Fruit fly (Drosophila melanogaster) whole organism, embryonic: Measurements from ENCODE around the gene CG7556.
A peak's percentile ranks its signal among the peaks of the same experiment; 100 is the strongest.

Source experiments
- Abd-B ChIP-seq: fragments of 200-800 bp; sonication (Bioruptor generic); optimal IDR thresholded peaks from 2 replicates; lab custom pipeline; 2018; ENCODE audit warnings: missing biosample characterization, mild to moderate bottlenecking, missing genetic modification characterization, moderate library complexity
- Awh ChIP-seq: fragments of 200-800 bp; sonication (Bioruptor generic); IDR thresholded peaks from 2 replicates; pipeline ENCODE4, ENCODE4 v1.3.6; 2022; ENCODE audit warnings: missing biosample characterization, missing genetic modification characterization
- CG10147 ChIP-seq: fragments of 200-800 bp; sonication (Bioruptor generic); optimal IDR thresholded peaks from 2 replicates; lab custom pipeline; 2019; ENCODE audit warnings: missing biosample characterization, mild to moderate bottlenecking, missing genetic modification characterization, moderate library complexity
- CG11504 ChIP-seq: fragments of 200-800 bp; sonication (Bioruptor generic); optimal IDR thresholded peaks from 3 replicates; lab custom pipeline; 2019; ENCODE audit warnings: missing biosample characterization, mild to moderate bottlenecking, missing genetic modification characterization, moderate library complexity
- CG12104 ChIP-seq: fragments of 200-800 bp; sonication (Bioruptor generic); optimal IDR thresholded peaks from 3 replicates; lab custom pipeline; 2016; ENCODE audit warnings: missing biosample characterization, missing genetic modification characterization
- CG12659 ChIP-seq: fragments of 200-800 bp; sonication (Bioruptor generic); optimal IDR thresholded peaks from 3 replicates; lab custom pipeline; 2017; ENCODE audit warnings: mild to moderate bottlenecking, missing biosample characterization, missing genetic modification reagents, missing genetic modification characterization
- CG13123 ChIP-seq: fragments of 200-800 bp; sonication (Bioruptor generic); optimal IDR thresholded peaks from 2 replicates; lab custom pipeline; 2016; ENCODE audit warnings: missing biosample characterization, missing genetic modification characterization
- CG13775 ChIP-seq: fragments of 200-800 bp; sonication (Bioruptor generic); optimal IDR thresholded peaks from 3 replicates; lab custom pipeline; 2017; ENCODE audit warnings: missing biosample characterization, mild to moderate bottlenecking, missing genetic modification characterization
- CG13894 ChIP-seq: fragments of 200-800 bp; sonication (Bioruptor generic); optimal IDR thresholded peaks from 3 replicates; lab custom pipeline; 2018; ENCODE audit warnings: missing biosample characterization, mild to moderate bottlenecking, missing genetic modification characterization, moderate library complexity
- CG1603 ChIP-seq: fragments of 200-800 bp; sonication (Bioruptor generic); optimal IDR thresholded peaks from 2 replicates; lab custom pipeline; 2019; ENCODE audit warnings: missing biosample characterization, mild to moderate bottlenecking, missing genetic modification characterization, moderate library complexity
- CG18011 ChIP-seq: fragments of 200-800 bp; sonication (Bioruptor generic); optimal IDR thresholded peaks from 2 replicates; lab custom pipeline; 2017; ENCODE audit warnings: missing biosample characterization, missing genetic modification characterization, mild to moderate bottlenecking, moderate library complexity, missing genotype
- CG30403 ChIP-seq: fragments of 200-800 bp; sonication (Bioruptor generic); optimal IDR thresholded peaks from 3 replicates; lab custom pipeline; 2016; ENCODE audit warnings: missing biosample characterization, missing genetic modification characterization
- CG31388 ChIP-seq: fragments of 200-800 bp; sonication (Bioruptor generic); optimal IDR thresholded peaks from 2 replicates; lab custom pipeline; 2016; ENCODE audit warnings: missing biosample characterization, missing genetic modification characterization
- CG31441 ChIP-seq: fragments of 200-800 bp; sonication (Bioruptor generic); IDR thresholded peaks from 2 replicates; pipeline ENCODE4 v1.3.6; 2022; ENCODE audit warnings: missing biosample characterization, missing genetic modification characterization
- CG3281 ChIP-seq: fragments of 200-800 bp; sonication (Bioruptor generic); optimal IDR thresholded peaks from 3 replicates; lab custom pipeline; 2017; ENCODE audit warnings: missing biosample characterization, mild to moderate bottlenecking, missing genetic modification characterization
- CG34422 ChIP-seq: fragments of 200-800 bp; sonication (Bioruptor generic); IDR thresholded peaks from 3 replicates; pipeline ENCODE4 v1.3.6; 2022; ENCODE audit warnings: missing biosample characterization, missing genetic modification characterization
- CG4424 ChIP-seq: fragments of 200-800 bp; sonication (Bioruptor generic); optimal IDR thresholded peaks from 3 replicates; lab custom pipeline; 2016; ENCODE audit warnings: missing biosample characterization, missing genetic modification characterization
- CG4820 ChIP-seq: fragments of 200-800 bp; sonication (Bioruptor generic); optimal IDR thresholded peaks from 3 replicates; lab custom pipeline; 2016; ENCODE audit warnings: missing biosample characterization, missing genetic modification characterization
- CG8281 ChIP-seq: fragments of 200-800 bp; sonication (Bioruptor generic); optimal IDR thresholded peaks from 2 replicates; lab custom pipeline; 2018; ENCODE audit warnings: missing biosample characterization, mild to moderate bottlenecking, missing genetic modification characterization, moderate library complexity
- CkIIα-i1 ChIP-seq: fragments of 200-800 bp; sonication (Bioruptor generic); IDR thresholded peaks from 2 replicates; pipeline ENCODE4 v1.3.6; 2022; ENCODE audit warnings: missing biosample characterization, missing genetic modification characterization
- D19A ChIP-seq: fragments of 200-800 bp; optimal IDR thresholded peaks from 3 replicates; lab custom pipeline; 2019; ENCODE audit warnings: missing biosample characterization, mild to moderate bottlenecking, missing genetic modification characterization, moderate library complexity
- D19B ChIP-seq: fragments of 200-800 bp; sonication (Bioruptor generic); optimal IDR thresholded peaks from 2 replicates; lab custom pipeline; 2017; ENCODE audit warnings: missing biosample characterization, mild to moderate bottlenecking, missing genetic modification characterization
- Dref ChIP-seq: fragments of 200-800 bp; sonication (Bioruptor generic); IDR thresholded peaks from 2 replicates; pipeline ENCODE4 v1.3.6; 2022; ENCODE audit warnings: missing biosample characterization, missing genetic modification characterization
- Ets97D ChIP-seq: fragments of 200-800 bp; sonication (Bioruptor generic); optimal IDR thresholded peaks from 3 replicates; lab custom pipeline; 2016; ENCODE audit warnings: missing biosample characterization, missing genetic modification characterization
- H2.0 ChIP-seq: fragments of 200-800 bp; sonication (Bioruptor generic); IDR thresholded peaks from 2 replicates; pipeline ENCODE4 v1.3.6; 2022; ENCODE audit warnings: missing biosample characterization, missing genetic modification characterization
- Hmr ChIP-seq: fragments of 200-800 bp; sonication (Bioruptor generic); optimal IDR thresholded peaks from 3 replicates; lab custom pipeline; 2017; ENCODE audit warnings: mild to moderate bottlenecking, missing biosample characterization, missing genetic modification reagents, missing genetic modification characterization
- Hr78 ChIP-seq, 2 experiments: fragments of 200-800 bp in 1 of 2; fragments of >200 bp in 1 of 2; sonication (Bioruptor generic) in 1 of 2; optimal IDR thresholded peaks; 2 replicates each; lab custom pipeline; 2017 to 2019; ENCODE audit warnings: missing biosample characterization in 2 of 2, missing genetic modification characterization in 2 of 2, mild to moderate bottlenecking in 1 of 2, moderate library complexity in 1 of 2
- NFAT ChIP-seq: fragments of 200-800 bp; sonication (Bioruptor generic); IDR thresholded peaks from 2 replicates; pipeline ENCODE4 v1.3.6; 2022; ENCODE audit warnings: missing biosample characterization, missing genetic modification characterization
- NK7.1 ChIP-seq: fragments of 200-800 bp; sonication (Bioruptor generic); optimal IDR thresholded peaks from 3 replicates; lab custom pipeline; 2016; ENCODE audit warnings: missing biosample characterization, missing genetic modification characterization
- Nf-YC ChIP-seq: fragments of 200-800 bp; optimal IDR thresholded peaks from 3 replicates; lab custom pipeline; 2019; ENCODE audit warnings: missing biosample characterization, mild to moderate bottlenecking, missing genetic modification characterization, moderate library complexity
- NfI ChIP-seq: fragments of 200-800 bp; sonication (Bioruptor generic); optimal IDR thresholded peaks from 3 replicates; lab custom pipeline; 2018; ENCODE audit warnings: missing biosample characterization, mild to moderate bottlenecking, missing genetic modification characterization, moderate library complexity
- Oaz ChIP-seq: fragments of 200-800 bp; sonication (Bioruptor generic); IDR thresholded peaks from 2 replicates; pipeline ENCODE4 v1.3.6; 2022; ENCODE audit warnings: missing biosample characterization, missing genetic modification characterization
- Sox100B ChIP-seq: fragments of 200-800 bp; sonication (Bioruptor generic); optimal IDR thresholded peaks from 3 replicates; lab custom pipeline; 2018; ENCODE audit warnings: missing biosample characterization, mild to moderate bottlenecking, missing genetic modification characterization
- TFAM ChIP-seq: fragments of 200-800 bp; sonication (Bioruptor generic); optimal IDR thresholded peaks from 2 replicates; lab custom pipeline; 2017; ENCODE audit warnings: missing biosample characterization, missing genetic modification characterization, inconsistent platforms
- YL-1 ChIP-seq: fragments of 200-800 bp; sonication (Bioruptor generic); optimal IDR thresholded peaks from 3 replicates; lab custom pipeline; 2017; ENCODE audit warnings: missing biosample characterization, mild to moderate bottlenecking, missing genetic modification characterization
- ash1 ChIP-seq: fragments of 200-800 bp; sonication (Bioruptor generic); optimal IDR thresholded peaks from 2 replicates; lab custom pipeline; 2018; ENCODE audit warnings: missing biosample characterization, mild to moderate bottlenecking, missing genetic modification characterization
- br ChIP-seq: fragments of >200 bp; optimal IDR thresholded peaks from 2 replicates; lab custom pipeline; 2017
- corto ChIP-seq: fragments of 200-800 bp; sonication (Bioruptor generic); optimal IDR thresholded peaks from 2 replicates; lab custom pipeline; 2016; ENCODE audit warnings: missing biosample characterization, mild to moderate bottlenecking, missing genetic modification characterization, moderate library complexity
- crol ChIP-seq: fragments of 200-800 bp; sonication (Bioruptor generic); IDR thresholded peaks from 2 replicates; pipeline ENCODE4 v1.3.6; 2022; ENCODE audit warnings: missing biosample characterization, missing genetic modification characterization
- cwo ChIP-seq: fragments of 200-800 bp; sonication (Bioruptor generic); optimal IDR thresholded peaks from 3 replicates; lab custom pipeline; 2017; ENCODE audit warnings: missing biosample characterization, missing genetic modification characterization, mild to moderate bottlenecking, moderate library complexity, missing genetic modification reagents
- lab ChIP-seq: fragments of 200-800 bp; sonication (Bioruptor generic); optimal IDR thresholded peaks from 3 replicates; lab custom pipeline; 2017; ENCODE audit warnings: missing biosample characterization, missing genetic modification characterization, mild to moderate bottlenecking, moderate library complexity, missing genetic modification reagents
- pho ChIP-seq: fragments of 200-800 bp; sonication (Bioruptor generic); optimal IDR thresholded peaks from 2 replicates; lab custom pipeline; 2016; ENCODE audit warnings: missing biosample characterization, missing genetic modification characterization
- phol ChIP-seq: fragments of 200-800 bp; sonication (Bioruptor generic); optimal IDR thresholded peaks from 3 replicates; lab custom pipeline; 2018; ENCODE audit warnings: missing biosample characterization, mild to moderate bottlenecking, missing genetic modification characterization, moderate library complexity
- pita ChIP-seq: fragments of 200-800 bp; sonication (Bioruptor generic); optimal IDR thresholded peaks from 2 replicates; lab custom pipeline; 2017; ENCODE audit warnings: missing biosample characterization, mild to moderate bottlenecking, missing genetic modification characterization
- ranshi ChIP-seq: fragments of 200-800 bp; sonication (Bioruptor generic); IDR thresholded peaks from 2 replicates; pipeline ENCODE4 v1.3.6; 2022; ENCODE audit warnings: missing biosample characterization, missing genetic modification characterization
- scrt ChIP-seq: fragments of 200-800 bp; sonication (Bioruptor generic); optimal IDR thresholded peaks from 2 replicates; lab custom pipeline; 2018; ENCODE audit warnings: missing biosample characterization, mild to moderate bottlenecking, missing genetic modification characterization, moderate library complexity
- sisA ChIP-seq: fragments of 200-800 bp; sonication (Bioruptor generic); IDR thresholded peaks from 2 replicates; pipeline ENCODE4 v1.3.6; 2022; ENCODE audit warnings: missing biosample characterization, missing genetic modification characterization
- slp2 ChIP-seq: fragments of 200-800 bp; sonication (Bioruptor generic); optimal IDR thresholded peaks from 2 replicates; lab custom pipeline; 2016; ENCODE audit warnings: missing biosample characterization, missing genetic modification characterization
- wek ChIP-seq: fragments of 200-800 bp; sonication (Bioruptor generic); optimal IDR thresholded peaks from 3 replicates; lab custom pipeline; 2018; ENCODE audit warnings: missing biosample characterization, mild to moderate bottlenecking, missing genetic modification characterization, moderate library complexity
- zen2 ChIP-seq: fragments of 200-800 bp; sonication (Bioruptor generic); IDR thresholded peaks from 3 replicates; pipeline ENCODE4 v1.3.6; 2022; ENCODE audit warnings: missing biosample characterization, missing genetic modification characterization; ENCODE audit not compliant: partially characterized antibody

CG7556 gene

DNA sequence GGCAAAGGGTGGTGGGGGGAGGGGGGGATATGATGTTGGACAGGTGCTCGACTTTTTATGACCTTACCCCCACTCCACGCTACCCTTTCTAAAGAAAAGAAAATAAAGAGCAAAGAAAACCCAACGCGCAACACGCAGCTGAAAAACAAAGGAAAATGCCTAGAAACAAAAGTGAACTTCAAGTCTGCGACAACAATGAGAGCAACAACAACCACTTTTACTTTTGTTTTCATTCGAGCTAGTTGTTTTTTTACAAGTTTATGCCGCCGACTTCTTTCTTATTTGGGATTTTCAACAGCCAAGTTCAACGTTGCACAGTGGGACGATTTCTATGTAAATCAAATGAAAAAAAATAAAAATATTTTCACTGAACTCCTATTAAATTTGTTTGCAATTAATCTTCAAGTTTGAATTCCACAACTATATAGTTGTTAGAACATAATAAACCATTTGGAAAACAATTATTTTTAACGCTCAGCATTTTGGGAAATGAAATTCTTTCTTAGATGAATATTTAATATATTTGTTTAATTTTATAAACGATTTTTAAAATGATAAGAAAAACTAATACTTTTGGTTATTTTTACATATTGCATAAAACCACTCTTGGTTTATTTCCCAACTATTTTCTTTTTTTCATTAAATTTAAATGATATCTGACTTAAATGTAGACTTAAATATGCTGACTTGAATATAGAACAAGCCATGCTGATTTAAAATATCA lies 45.1 kb upstream of the CG7556 start (continued):
- TF ChIP-seq CG3281 (GFP tag; lab: Kevin White, UChicago) (peak; percentile 39), CG31441 (GFP tag; lab: Robert Waterston, UW) (peak; percentile 73; the same call in 1 of the 2 replicates), TFAM (GFP tag; lab: Kevin White, UChicago) (no peak), crol (GFP tag; lab: Robert Waterston, UW) (no peak), Ets97D (GFP tag; lab: Kevin White, UChicago) (no peak), CG34422 (GFP tag; lab: Robert Waterston, UW) (no peak), ranshi (GFP tag; lab: Robert Waterston, UW) (no peak), CG4424 (GFP tag; lab: Kevin White, UChicago) (peak; percentile 56), CG31388 (GFP tag; lab: Kevin White, UChicago) (no peak), wek (no peak), slp2 (GFP tag; lab: Kevin White, UChicago) (no peak), NFAT (GFP tag; lab: Robert Waterston, UW) (no peak), pho (no peak), scrt (GFP tag; lab: Kevin White, UChicago) (no peak), ash1 (GFP tag; lab: Kevin White, UChicago) (no peak), corto (GFP tag; lab: Kevin White, UChicago) (no peak), H2.0 (GFP tag; lab: Robert Waterston, UW) (no peak), pita (GFP tag; lab: Kevin White, UChicago) (no peak), CG8281 (tag; lab: Kevin White, UChicago) (no peak), CG4820 (peak; percentile 3), CG11504 (peak; percentile 76), Sox100B (GFP tag; lab: Kevin White, UChicago) (peak; percentile 72), CG13775 (GFP tag; lab: Kevin White, UChicago) (peak; percentile 36), CG30403 (peak; percentile 53), Abd-B (no peak), D19B (no peak), NfI (GFP tag; lab: Kevin White, UChicago) (no peak), br (no peak), CG13123 (GFP tag; lab: Kevin White, UChicago) (no peak), CG18011 (no peak), Awh (GFP tag; lab: Robert Waterston, UW) (no peak), Nf-YC (tag; lab: Kevin White, UChicago) (no peak), Oaz (no peak), CG10147 (GFP tag; lab: Kevin White, UChicago) (peak; percentile 22), zen2 (GFP tag; lab: Robert Waterston, UW) (no peak), CG12104 (peak; percentile 41), Hmr (GFP tag; lab: Kevin White, UChicago) (peak; percentile 28), cwo (GFP tag; lab: Kevin White, UChicago) (peak; percentile 28), CG12659 (GFP tag; lab: Kevin White, UChicago) (peak; percentile 44), phol (tag; lab: Kevin White, UChicago) (peak; percentile 70), lab (GFP tag; lab: Kevin White, UChicago) (peak; percentile 20), YL-1 (no peak), CG1603 (no peak), CG13894 (tag; lab: Kevin White, UChicago) (no peak), Dref (GFP tag; lab: Robert Waterston, UW) (no peak), CkIIα-i1 (no peak), NK7.1 (GFP tag; lab: Kevin White, UChicago) (no peak), Hr78 (GFP tag; optimal IDR thresholded peaks at IDR 0.05; lab: Kevin White, UChicago) (peak in 1 of 2 experiments; percentile 7), sisA (GFP tag; lab: Robert Waterston, UW) (no peak), D19A (tag; lab: Kevin White, UChicago) (peak; percentile 43)
